Fruit fly (Drosophila melanogaster) whole organism, embryonic: ENCODE data around the gene Hap40.

ENCODE experiments used
- Aef1 ChIP-seq: fragments of 200-800 bp; sonication (Bioruptor generic); IDR thresholded peaks from 3 replicates; pipeline ENCODE4 v1.3.6; 2022; ENCODE audit warnings: missing biosample characterization, missing genetic modification characterization
- Antp ChIP-seq: fragments of 200-800 bp; sonication (Bioruptor generic); optimal IDR thresholded peaks from 3 replicates; lab custom pipeline; 2016; ENCODE audit warnings: missing biosample characterization, missing genetic modification characterization
- BtbVII ChIP-seq: fragments of 200-800 bp; sonication (Bioruptor generic); optimal IDR thresholded peaks from 3 replicates; lab custom pipeline; 2017; ENCODE audit warnings: missing biosample characterization, mild to moderate bottlenecking, missing genetic modification characterization
- CG10209 ChIP-seq: fragments of 200-800 bp; sonication (Bioruptor generic); optimal IDR thresholded peaks from 3 replicates; lab custom pipeline; 2017; ENCODE audit warnings: missing biosample characterization, mild to moderate bottlenecking, missing genetic modification characterization, missing genetic modification reagents
- CG10431 ChIP-seq: fragments of 200-800 bp; sonication (Bioruptor generic); optimal IDR thresholded peaks from 3 replicates; lab custom pipeline; 2018; ENCODE audit warnings: missing biosample characterization, mild to moderate bottlenecking, missing genetic modification characterization
- CG11085 ChIP-seq: fragments of 200-800 bp; sonication (Bioruptor generic); IDR thresholded peaks from 2 replicates; pipeline ENCODE4 v1.3.6; 2022; ENCODE audit warnings: missing biosample characterization, missing genetic modification characterization
- CG11456 ChIP-seq: fragments of 200-800 bp; sonication (Bioruptor generic); IDR thresholded peaks from 3 replicates; pipeline ENCODE4 v1.3.6; 2022; ENCODE audit warnings: missing biosample characterization, missing genetic modification characterization
- CG14014 ChIP-seq: fragments of 200-800 bp; sonication (Bioruptor generic); IDR thresholded peaks from 2 replicates; pipeline ENCODE4 v1.3.6; 2022; ENCODE audit warnings: missing biosample characterization, missing genetic modification characterization
- CG14965 ChIP-seq: fragments of 200-800 bp; sonication (Bioruptor generic); optimal IDR thresholded peaks from 2 replicates; lab custom pipeline; 2016; ENCODE audit warnings: missing biosample characterization, missing genetic modification characterization, borderline replicate concordance
- CG1602 ChIP-seq: fragments of 200-800 bp; sonication (Bioruptor generic); optimal IDR thresholded peaks from 3 replicates; lab custom pipeline; 2016; ENCODE audit warnings: missing biosample characterization, missing genetic modification characterization
- CG16815 ChIP-seq: fragments of 200-800 bp; sonication (Bioruptor generic); optimal IDR thresholded peaks from 3 replicates; lab custom pipeline; 2017; ENCODE audit warnings: missing biosample characterization, mild to moderate bottlenecking, missing genetic modification characterization
- CG17328 ChIP-seq: fragments of 200-800 bp; sonication (Bioruptor generic); IDR thresholded peaks from 2 replicates; pipeline ENCODE4 v1.3.6; 2022; ENCODE audit warnings: missing biosample characterization, missing genetic modification characterization
- CG2120 ChIP-seq: fragments of 200-800 bp; sonication (Bioruptor generic); optimal IDR thresholded peaks from 3 replicates; lab custom pipeline; 2016; ENCODE audit warnings: missing biosample characterization, missing genetic modification characterization
- CG34376 ChIP-seq: fragments of 200-800 bp; sonication (Bioruptor generic); optimal IDR thresholded peaks from 2 replicates; lab custom pipeline; 2018; ENCODE audit warnings: missing biosample characterization, mild to moderate bottlenecking, missing genetic modification characterization
- CG3847 ChIP-seq: fragments of 200-800 bp; sonication (Bioruptor generic); IDR thresholded peaks from 2 replicates; pipeline ENCODE4 v1.3.6; 2022; ENCODE audit warnings: missing biosample characterization, missing genetic modification characterization
- CG4820 ChIP-seq: fragments of 200-800 bp; sonication (Bioruptor generic); optimal IDR thresholded peaks from 3 replicates; lab custom pipeline; 2016; ENCODE audit warnings: missing biosample characterization, missing genetic modification characterization
- CG7357 ChIP-seq: fragments of 200-800 bp; sonication (Bioruptor generic); IDR thresholded peaks from 3 replicates; pipeline ENCODE4 v1.3.6; 2022; ENCODE audit warnings: missing biosample characterization, missing genetic modification characterization
- CG7556 ChIP-seq: fragments of 200-800 bp; sonication (Bioruptor generic); optimal IDR thresholded peaks from 2 replicates; lab custom pipeline; 2017; ENCODE audit warnings: missing biosample characterization, mild to moderate bottlenecking, missing genetic modification characterization
- CG8089 ChIP-seq: fragments of 200-800 bp; sonication (Bioruptor generic); optimal IDR thresholded peaks from 3 replicates; lab custom pipeline; 2016; ENCODE audit warnings: missing biosample characterization, missing genetic modification characterization
- CG9609 ChIP-seq: fragments of 200-800 bp; sonication (Bioruptor generic); optimal IDR thresholded peaks from 3 replicates; lab custom pipeline; 2016; ENCODE audit warnings: missing biosample characterization, missing genetic modification characterization
- Chrac-16 ChIP-seq: fragments of 200-800 bp; sonication (Bioruptor generic); optimal IDR thresholded peaks from 3 replicates; lab custom pipeline; 2016; ENCODE audit warnings: missing biosample characterization, missing genetic modification characterization
- Ets97D ChIP-seq: fragments of 200-800 bp; sonication (Bioruptor generic); optimal IDR thresholded peaks from 3 replicates; lab custom pipeline; 2016; ENCODE audit warnings: missing biosample characterization, missing genetic modification characterization
- Gug ChIP-seq: fragments of 200-800 bp; sonication (Bioruptor generic); IDR thresholded peaks from 4 replicates; pipeline ENCODE4 v1.3.6; 2022; ENCODE audit warnings: missing biosample characterization, missing genetic modification characterization
- Hmx ChIP-seq: fragments of 200-800 bp; sonication (Bioruptor generic); optimal IDR thresholded peaks from 2 replicates; lab custom pipeline; 2016; ENCODE audit warnings: missing biosample characterization, missing genetic modification characterization
- Lim3 ChIP-seq: fragments of 200-800 bp; sonication (Bioruptor generic); IDR thresholded peaks from 2 replicates; pipeline ENCODE4 v1.3.6; 2022; ENCODE audit warnings: missing biosample characterization, missing genetic modification characterization
- Ravus ChIP-seq: fragments of 200-800 bp; sonication (Bioruptor generic); IDR thresholded peaks from 2 replicates; pipeline ENCODE4 v1.3.6; 2022; ENCODE audit warnings: missing biosample characterization, missing genetic modification characterization
- Scr ChIP-seq: fragments of 200-800 bp; sonication (Bioruptor generic); IDR thresholded peaks from 2 replicates; pipeline ENCODE4 v1.3.6; 2022; ENCODE audit warnings: missing biosample characterization, missing genetic modification characterization; ENCODE audit not compliant: partially characterized antibody
- Sry-δ ChIP-seq: fragments of 200-800 bp; sonication (Bioruptor generic); optimal IDR thresholded peaks from 2 replicates; lab custom pipeline; 2016; ENCODE audit warnings: missing biosample characterization, missing genetic modification characterization
- Trl ChIP-seq, 3 experiments: fragments of >200 bp in 2 of 3; fragments of 200-800 bp in 1 of 3; sonication (Bioruptor generic) in 1 of 3; optimal IDR thresholded peaks; 2 replicates in 1 of 3; 3 replicates in 2 of 3; lab custom pipeline; 2016 to 2017; ENCODE audit warnings: missing biosample characterization in 1 of 3, missing genetic modification characterization in 1 of 3
- bowl ChIP-seq: fragments of 200-800 bp; sonication (Bioruptor generic); IDR thresholded peaks from 2 replicates; pipeline ENCODE4 v1.3.6; 2022; ENCODE audit warnings: missing biosample characterization, missing genetic modification characterization
- btn ChIP-seq: fragments of 200-800 bp; sonication (Bioruptor generic); optimal IDR thresholded peaks from 2 replicates; lab custom pipeline; 2016; ENCODE audit warnings: missing biosample characterization, missing genetic modification characterization
- chm ChIP-seq: fragments of 200-800 bp; sonication (Bioruptor generic); IDR thresholded peaks from 2 replicates; pipeline ENCODE4 v1.3.6; 2022; ENCODE audit warnings: missing biosample characterization, missing genetic modification characterization
- chn ChIP-seq: fragments of 200-800 bp; sonication (Bioruptor generic); optimal IDR thresholded peaks from 2 replicates; lab custom pipeline; 2016; ENCODE audit warnings: missing biosample characterization, missing genetic modification characterization
- dimm ChIP-seq: fragments of 200-800 bp; sonication (Bioruptor generic); IDR thresholded peaks from 2 replicates; pipeline ENCODE4 v1.3.6; 2022; ENCODE audit warnings: missing biosample characterization, missing genetic modification characterization
- dm ChIP-seq: fragments of 200-800 bp; sonication (Bioruptor generic); optimal IDR thresholded peaks from 3 replicates; lab custom pipeline; 2016; ENCODE audit warnings: missing biosample characterization, missing genetic modification characterization
- en ChIP-seq: fragments of 200-800 bp; sonication (Bioruptor generic); optimal IDR thresholded peaks from 2 replicates; lab custom pipeline; 2016; ENCODE audit warnings: missing biosample characterization, missing genetic modification characterization
- gce ChIP-seq: fragments of 200-800 bp; sonication (Bioruptor generic); IDR thresholded peaks from 3 replicates; pipeline ENCODE4 v1.3.6; 2022; ENCODE audit warnings: missing biosample characterization, missing genetic modification characterization
- gro ChIP-seq: fragments of 200-800 bp; sonication (Bioruptor generic); optimal IDR thresholded peaks from 2 replicates; lab custom pipeline; 2016; ENCODE audit warnings: missing biosample characterization, missing genetic modification characterization
- her ChIP-seq: fragments of 200-800 bp; sonication (Bioruptor generic); optimal IDR thresholded peaks from 2 replicates; lab custom pipeline; 2016; ENCODE audit warnings: missing biosample characterization, missing genetic modification characterization
- inv ChIP-seq: fragments of 200-800 bp; sonication (Bioruptor generic); IDR thresholded peaks from 2 replicates; pipeline ENCODE4 v1.3.6; 2022; ENCODE audit warnings: missing biosample characterization, missing genetic modification characterization; ENCODE audit not compliant: partially characterized antibody
- jigr1 ChIP-seq: fragments of 200-800 bp; sonication (Bioruptor generic); IDR thresholded peaks from 3 replicates; pipeline ENCODE4 v1.3.6; 2022; ENCODE audit warnings: missing biosample characterization, missing genetic modification characterization
- kay ChIP-seq: fragments of 200-800 bp; sonication (Bioruptor generic); optimal IDR thresholded peaks from 2 replicates; lab custom pipeline; 2016; ENCODE audit warnings: missing biosample characterization, missing genetic modification characterization
- nerfin-1 ChIP-seq: fragments of 200-800 bp; sonication (Bioruptor generic); optimal IDR thresholded peaks from 3 replicates; lab custom pipeline; 2019; ENCODE audit warnings: missing biosample characterization, mild to moderate bottlenecking, missing genetic modification characterization, moderate library complexity
- nerfin-2 ChIP-seq: fragments of 200-800 bp; sonication (Bioruptor generic); IDR thresholded peaks from 2 replicates; pipeline ENCODE4 v1.3.6; 2022; ENCODE audit warnings: missing biosample characterization, missing genetic modification characterization; ENCODE audit not compliant: partially characterized antibody
- pan ChIP-seq, 4 experiments: fragments of >200 bp in 3 of 4; fragments of 200-800 bp in 1 of 4; sonication (Bioruptor generic) in 1 of 4; optimal IDR thresholded peaks in 3 of 4; IDR thresholded peaks in 1 of 4; 2 replicates each; pipeline versions ENCODE4 v1.3.6 to Lab custom; 2017 to 2022; ENCODE audit warnings: missing biosample characterization in 2 of 4, missing genetic modification characterization in 2 of 4, mixed read lengths in 1 of 4
- phol ChIP-seq: fragments of 200-800 bp; sonication (Bioruptor generic); optimal IDR thresholded peaks from 3 replicates; lab custom pipeline; 2018; ENCODE audit warnings: missing biosample characterization, mild to moderate bottlenecking, missing genetic modification characterization, moderate library complexity
- pros ChIP-seq: fragments of 200-800 bp; sonication (Bioruptor generic); optimal IDR thresholded peaks from 3 replicates; lab custom pipeline; 2019; ENCODE audit warnings: missing biosample characterization, mild to moderate bottlenecking, missing genetic modification characterization, moderate library complexity
- sens ChIP-seq: fragments of 200-800 bp; sonication (Bioruptor generic); peaks from one replicate; lab custom pipeline; 2016; ENCODE audit warnings: missing biosample characterization, missing genetic modification characterization
- unpg ChIP-seq: fragments of 200-800 bp; sonication (Bioruptor generic); optimal IDR thresholded peaks from 3 replicates; lab custom pipeline; 2018; ENCODE audit warnings: missing biosample characterization, mild to moderate bottlenecking, missing genetic modification characterization, moderate library complexity
- vvl ChIP-seq: fragments of 200-800 bp; sonication (Bioruptor generic); IDR thresholded peaks from 2 replicates; pipeline ENCODE4 v1.3.6; 2022; ENCODE audit warnings: missing biosample characterization, missing genetic modification characterization

Gene Hap40

DNA sequence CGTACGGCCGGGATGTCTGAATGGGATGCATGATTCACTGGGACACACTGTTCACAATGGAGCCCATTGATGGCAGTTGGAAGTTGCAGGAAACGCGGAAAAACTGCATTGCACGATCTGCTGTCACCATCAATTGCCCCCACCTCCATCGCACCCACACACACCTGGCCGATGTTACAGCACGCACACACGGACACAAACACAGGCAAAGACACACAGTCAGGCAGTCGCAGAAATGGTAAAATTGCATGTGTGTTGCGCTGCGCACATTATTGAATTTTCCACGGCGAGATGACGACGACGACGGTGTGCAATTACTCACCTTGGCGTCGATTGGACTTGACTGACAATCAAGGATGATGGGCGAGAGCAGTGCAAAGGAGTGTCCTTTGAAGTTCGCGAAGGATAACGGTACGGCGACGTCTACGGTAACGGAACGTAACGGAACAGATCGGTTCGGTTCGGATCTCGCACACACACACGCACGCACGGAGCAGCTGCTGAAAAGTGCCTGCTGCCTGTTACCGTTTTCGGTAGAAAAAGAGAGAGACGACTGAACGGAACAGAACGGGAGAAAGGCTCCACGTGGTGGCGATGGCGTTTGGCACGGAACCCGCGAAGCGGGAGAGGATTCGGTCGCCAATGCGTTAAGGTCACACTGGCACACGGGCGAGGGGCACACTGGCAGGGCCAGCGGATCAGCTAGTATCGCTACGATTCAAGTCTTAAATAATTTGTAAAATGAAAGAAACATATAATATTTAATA is 6.2 kb downstream of the Hap40 start, which contains the start of the genes CG9281 and CG15601 (continued):
- TF ChIP-seq dimm (no peak), CG14965 (GFP tag; lab: Kevin White, UChicago) (no peak), inv (GFP tag; lab: Robert Waterston, UW) (no peak), CG16815 (GFP tag; lab: Kevin White, UChicago) (no peak), btn (GFP tag; lab: Kevin White, UChicago) (no peak), CG8089 (GFP tag; lab: Kevin White, UChicago) (no peak), CG10209 (GFP tag; lab: Kevin White, UChicago) (no peak), Sry-δ (peak; percentile 13), dm (GFP tag; lab: Kevin White, UChicago) (peak; percentile 96), CG11456 (GFP tag; lab: Robert Waterston, UW) (0 out of 3 replicates have a peak, but pooled peaks have one; percentile 24), CG11085 (GFP tag; lab: Robert Waterston, UW) (no peak), CG1602 (GFP tag; lab: Kevin White, UChicago) (no peak), CG7357 (GFP tag; lab: Robert Waterston, UW) (no peak), gce (GFP tag; lab: Robert Waterston, UW) (no peak), jigr1 (GFP tag; lab: Robert Waterston, UW) (no peak), Scr (GFP tag; lab: Robert Waterston, UW) (peak; percentile 10; the same call in 1 of the 2 replicates), her (GFP tag; lab: Kevin White, UChicago) (peak; percentile 36), Lim3 (GFP tag; lab: Robert Waterston, UW) (no peak), pros (GFP tag; lab: Kevin White, UChicago) (no peak), Antp (no peak), CG10431 (GFP tag; lab: Kevin White, UChicago) (no peak), CG4820 (GFP tag; lab: Kevin White, UChicago) (no peak), chn (no peak), vvl (GFP tag; lab: Robert Waterston, UW) (no peak), sens (no peak), nerfin-1 (tag; lab: Kevin White, UChicago) (no peak), Aef1 (no peak), Ets97D (peak; percentile 22), phol (no peak), unpg (no peak), CG7556 (GFP tag; lab: Kevin White, UChicago) (no peak), CG14014 (GFP tag; lab: Robert Waterston, UW) (no peak), chm (GFP tag; lab: Robert Waterston, UW) (peak; percentile 35), CG2120 (no peak), Ravus (GFP tag; lab: Robert Waterston, UW) (no peak), Trl (optimal IDR thresholded peaks at IDR 0.05; lab: Kevin White, UChicago) (no peak), Trl (GFP tag; optimal IDR thresholded peaks at IDR 0.05; lab: Kevin White, UChicago) (no peak), pan (optimal IDR thresholded peaks at IDR 0.05; lab: Kevin White, UChicago) (no peak), pan (GFP tag; optimal IDR thresholded peaks at IDR 0.05 in 1 of 2, IDR thresholded peaks at IDR 0.05 in 1 of 2) (no peak), CG3847 (peak; percentile 37; the same call in 1 of the 2 replicates), kay (GFP tag; lab: Kevin White, UChicago) (no peak), bowl (GFP tag; lab: Robert Waterston, UW) (no peak), gro (GFP tag; lab: Kevin White, UChicago) (no peak), CG9609 (no peak), CG17328 (GFP tag; lab: Robert Waterston, UW) (no peak), Hmx (GFP tag; lab: Kevin White, UChicago) (no peak), en (GFP tag; lab: Kevin White, UChicago) (no peak), Chrac-16 (GFP tag; lab: Kevin White, UChicago) (no peak), Gug (GFP tag; lab: Robert Waterston, UW) (no peak), CG34376 (GFP tag; lab: Kevin White, UChicago) (peak; percentile 52), BtbVII (GFP tag; lab: Kevin White, UChicago) (peak; percentile 2), nerfin-2 (GFP tag; lab: Robert Waterston, UW) (no peak)
